Worm (Caenorhabditis elegans) whole organism, L4 larva: ENCODE results near the gene unc-27.

Source experiments
- D1046.2 ChIP-seq: fragments of 200-800 bp; sonication (Bioruptor generic); IDR thresholded peaks from 2 replicates; pipeline ENCODE4 v1.3.6; 2022; ENCODE audit warnings: missing genetic modification characterization, missing compliant biosample characterization
- F26F4.8 ChIP-seq: fragments of 200-800 bp; sonication (Bioruptor generic); conservative IDR thresholded peaks from 2 replicates; pipeline ENCODE4 v1.3.6; 2022; ENCODE audit warnings: missing genetic modification characterization, missing compliant biosample characterization
- F49E8.2 ChIP-seq: sonication (generic microtip); optimal IDR thresholded peaks from 2 replicates; lab custom pipeline; 2016; ENCODE audit warnings: missing compliant biosample characterization, mild to moderate bottlenecking, missing genetic modification characterization, borderline replicate concordance
- R02D3.7 ChIP-seq: fragments of 150-350 bp; sonication (generic microtip); optimal IDR thresholded peaks from 3 replicates; lab custom pipeline; 2014; ENCODE audit warnings: missing biosample characterization, missing genetic modification characterization
- T20F7.1 ChIP-seq: fragments of 200-800 bp; sonication (Bioruptor generic); optimal IDR thresholded peaks from 2 replicates; lab custom pipeline; 2018; ENCODE audit warnings: mild to moderate bottlenecking, missing genetic modification characterization, missing compliant biosample characterization
- Y105C5A.15 ChIP-seq: fragments of 200-800 bp; sonication (Bioruptor generic); IDR thresholded peaks from 2 replicates; pipeline ENCODE4 v1.3.6; 2022; ENCODE audit warnings: missing genetic modification characterization, missing compliant biosample characterization
- Y48G9A.11 ChIP-seq: fragments of 200-800 bp; sonication (Bioruptor generic); IDR thresholded peaks from 2 replicates; pipeline ENCODE4 v1.3.6; 2022; ENCODE audit warnings: missing genetic modification reagents, missing genetic modification characterization, missing compliant biosample characterization
- ZK546.5 ChIP-seq, 2 experiments: sonication (generic microtip); optimal IDR thresholded peaks; 2 replicates each; lab custom pipeline; 2017; ENCODE audit warnings: missing biosample characterization in 2 of 2, missing genetic modification characterization in 2 of 2
- aha-1 ChIP-seq: fragments of 150-350 bp; peaks from one replicate; lab custom pipeline; 2014; ENCODE audit warnings: missing biosample characterization, missing genetic modification characterization
- aly-2 ChIP-seq: sonication (generic microtip); optimal IDR thresholded peaks from 2 replicates; lab custom pipeline; 2018; ENCODE audit warnings: missing biosample characterization, missing genetic modification characterization
- arid-1 ChIP-seq: fragments of 200-800 bp; sonication (Bioruptor generic); conservative IDR thresholded peaks from 2 replicates; pipeline ENCODE4 v1.3.6; 2022; ENCODE audit warnings: missing genetic modification reagents, missing genetic modification characterization, missing compliant biosample characterization
- ceh-32 ChIP-seq: sonication (generic microtip); optimal IDR thresholded peaks from 2 replicates; lab custom pipeline; 2016; ENCODE audit warnings: mild to moderate bottlenecking, missing genetic modification characterization, missing compliant biosample characterization; ENCODE audit not compliant: poor library complexity
- ctbp-1 ChIP-seq: fragments of 200-800 bp; sonication (Bioruptor generic); IDR thresholded peaks from 2 replicates; pipeline ENCODE4 v1.3.6; 2022; ENCODE audit warnings: missing genetic modification reagents, missing genetic modification characterization, missing compliant biosample characterization
- daf-16 ChIP-seq, 3 experiments: sonication (generic microtip); optimal IDR thresholded peaks; 2 replicates each; lab custom pipeline; 2016 to 2017; ENCODE audit warnings: missing genetic modification characterization in 3 of 3, missing genetic modification reagents in 3 of 3, mild to moderate bottlenecking in 2 of 3, missing compliant biosample characterization in 2 of 3, missing biosample characterization in 1 of 3, moderate library complexity in 1 of 3
- daf-19 ChIP-seq: fragments of 200-800 bp; sonication (Bioruptor generic); conservative IDR thresholded peaks from 2 replicates; pipeline ENCODE4 v1.3.6; 2022; ENCODE audit warnings: missing genetic modification characterization, missing compliant biosample characterization
- dmd-6 ChIP-seq: fragments of 200-800 bp; sonication (Bioruptor generic); IDR thresholded peaks from 2 replicates; pipeline ENCODE4 v1.3.6; 2022; ENCODE audit warnings: missing genetic modification reagents, missing genetic modification characterization, missing compliant biosample characterization
- dmd-8 ChIP-seq: fragments of 200-800 bp; sonication (Bioruptor generic); IDR thresholded peaks from 2 replicates; pipeline ENCODE4 v1.3.6; 2022; ENCODE audit warnings: missing genetic modification characterization, missing compliant biosample characterization
- dve-1 ChIP-seq: sonication (generic microtip); optimal IDR thresholded peaks from 2 replicates; lab custom pipeline; 2017; ENCODE audit warnings: antibody characterized with exemption, mild to moderate bottlenecking, missing genetic modification characterization, missing compliant biosample characterization; ENCODE audit not compliant: insufficient read depth
- egl-27 ChIP-seq: sonication (generic microtip); optimal IDR thresholded peaks from 3 replicates; lab custom pipeline; 2017; ENCODE audit warnings: missing biosample characterization, missing genetic modification reagents, missing genetic modification characterization
- egl-43 ChIP-seq: fragments of 200-800 bp; sonication (Bioruptor generic); IDR thresholded peaks from 2 replicates; pipeline ENCODE4 v1.3.6; 2022; ENCODE audit warnings: missing genetic modification reagents, missing genetic modification characterization, missing compliant biosample characterization
- hlh-11 ChIP-seq: fragments of 200-800 bp; sonication (Bioruptor generic); optimal IDR thresholded peaks from 2 replicates; lab custom pipeline; 2018; ENCODE audit warnings: mild to moderate bottlenecking, missing genetic modification characterization, missing compliant biosample characterization
- hlh-30 ChIP-seq: sonication (generic microtip); optimal IDR thresholded peaks from 2 replicates; lab custom pipeline; 2017; ENCODE audit warnings: antibody characterized with exemption, mild to moderate bottlenecking, missing genetic modification characterization, missing compliant biosample characterization; ENCODE audit not compliant: insufficient read depth
- lin-39 ChIP-seq: fragments of 150-350 bp; optimal IDR thresholded peaks from 2 replicates; lab custom pipeline; 2014; ENCODE audit warnings: missing biosample characterization, missing genetic modification reagents, missing genetic modification characterization
- lsy-2 ChIP-seq, 2 experiments: fragments of 150-350 bp in 1 of 2; sonication (generic microtip) in 1 of 2; optimal IDR thresholded peaks; 2 replicates each; lab custom pipeline; 2014 to 2017; ENCODE audit warnings: missing biosample characterization in 2 of 2, missing genetic modification characterization in 2 of 2
- mes-2 ChIP-seq: sonication (generic microtip); optimal IDR thresholded peaks from 2 replicates; lab custom pipeline; 2016; ENCODE audit warnings: missing genotype, mild to moderate bottlenecking, missing genetic modification characterization, missing compliant biosample characterization; ENCODE audit not compliant: poor library complexity, severe bottlenecking
- mxl-2 ChIP-seq: fragments of 200-800 bp; sonication (Bioruptor generic); conservative IDR thresholded peaks from 2 replicates; pipeline ENCODE4 v1.3.6; 2022; ENCODE audit warnings: missing genetic modification reagents, missing genetic modification characterization, missing compliant biosample characterization
- nhr-102 ChIP-seq: sonication (generic microtip); optimal IDR thresholded peaks from 2 replicates; lab custom pipeline; 2016; ENCODE audit warnings: mild to moderate bottlenecking, missing genetic modification characterization, moderate library complexity, missing compliant biosample characterization
- nhr-237 ChIP-seq: sonication (generic microtip); optimal IDR thresholded peaks from 2 replicates; lab custom pipeline; 2017; ENCODE audit warnings: missing biosample characterization, missing genetic modification characterization
- nhr-28 ChIP-seq: fragments of 150-350 bp; optimal IDR thresholded peaks from 2 replicates; lab custom pipeline; 2014; ENCODE audit warnings: missing biosample characterization, missing genetic modification characterization
- nhr-48 ChIP-seq: sonication (generic microtip); optimal IDR thresholded peaks from 2 replicates; lab custom pipeline; 2016; ENCODE audit warnings: mild to moderate bottlenecking, missing genetic modification characterization, missing compliant biosample characterization
- nhr-6 ChIP-seq: fragments of 150-350 bp; optimal IDR thresholded peaks from 2 replicates; lab custom pipeline; 2014; ENCODE audit warnings: missing biosample characterization, missing genetic modification characterization
- php-3 ChIP-seq: fragments of 200-800 bp; sonication (Bioruptor generic); IDR thresholded peaks from 2 replicates; pipeline ENCODE4 v1.3.6; 2022; ENCODE audit warnings: missing genetic modification reagents, missing genetic modification characterization, missing compliant biosample characterization
- pqm-1 ChIP-seq: sonication (generic microtip); optimal IDR thresholded peaks from 2 replicates; lab custom pipeline; 2017; ENCODE audit warnings: missing biosample characterization, missing genetic modification characterization
- saeg-2 ChIP-seq: fragments of 200-800 bp; sonication (Bioruptor generic); IDR thresholded peaks from 2 replicates; pipeline ENCODE4 v1.3.6; 2022; ENCODE audit warnings: missing genetic modification reagents, missing genetic modification characterization, missing compliant biosample characterization
- set-16 ChIP-seq: fragments of 200-800 bp; sonication (Bioruptor generic); IDR thresholded peaks from 2 replicates; pipeline ENCODE4 v1.3.6; 2022; ENCODE audit warnings: missing genetic modification reagents, missing genetic modification characterization, missing compliant biosample characterization
- skn-1 ChIP-seq: fragments of 150-350 bp; optimal IDR thresholded peaks from 2 replicates; lab custom pipeline; 2014; ENCODE audit warnings: missing biosample characterization, missing genetic modification characterization
- snpc-4 ChIP-seq: fragments of 150-350 bp; optimal IDR thresholded peaks from 2 replicates; lab custom pipeline; 2014; ENCODE audit warnings: missing biosample characterization, missing genetic modification characterization
- spr-1 ChIP-seq: sonication (generic microtip); optimal IDR thresholded peaks from 2 replicates; lab custom pipeline; 2016; ENCODE audit warnings: mild to moderate bottlenecking, missing genetic modification characterization, missing compliant biosample characterization
- tag-97 ChIP-seq: fragments of 200-800 bp; sonication (Bioruptor generic); IDR thresholded peaks from 2 replicates; pipeline ENCODE4 v1.3.6; 2022; ENCODE audit warnings: missing genetic modification characterization, missing compliant biosample characterization
- tra-1 ChIP-seq: fragments of 200-800 bp; sonication (Bioruptor generic); IDR thresholded peaks from 2 replicates; pipeline ENCODE4 v1.3.6; 2022; ENCODE audit warnings: missing genetic modification reagents, missing genetic modification characterization, missing compliant biosample characterization
- unc-62 ChIP-seq, 3 experiments: fragments of 150-350 bp in 1 of 3; sonication (generic microtip); optimal IDR thresholded peaks in 2 of 3; peaks in 1 of 3; 1 replicate in 1 of 3; 2 replicates in 2 of 3; lab custom pipeline; 2014 to 2017; ENCODE audit warnings: missing biosample characterization in 3 of 3, missing genetic modification characterization in 3 of 3, missing genetic modification reagents in 3 of 3, missing genotype in 1 of 3
- vab-7 ChIP-seq: fragments of 200-800 bp; sonication (Bioruptor generic); IDR thresholded peaks from 2 replicates; pipeline ENCODE4 v1.3.6; 2022; ENCODE audit warnings: missing genetic modification reagents, missing genetic modification characterization, missing compliant biosample characterization
- zip-11 ChIP-seq: fragments of 200-800 bp; sonication (Bioruptor generic); IDR thresholded peaks from 2 replicates; pipeline ENCODE4 v1.3.6; 2022; ENCODE audit warnings: missing genetic modification characterization, missing compliant biosample characterization
- ztf-7 ChIP-seq: fragments of 150-350 bp; optimal IDR thresholded peaks from 2 replicates; lab custom pipeline; 2014; ENCODE audit warnings: missing biosample characterization, missing genetic modification characterization

unc-27 gene

ce11 chrX:8810908-8811307 lies 21.7 kb downstream of the unc-27 start, which contains the start of gene R04E5.9 (continued):
- TF ChIP-seq T20F7.1 (GFP tag; lab: Kevin White, UChicago) (peak; percentile 72), skn-1 (tag; lab: Kevin White, UChicago) (no peak), tag-97 (GFP tag; lab: Robert Waterston, UW) (no peak), mxl-2 (0 out of 2 replicates have a peak, but pooled peaks have one; percentile 32), daf-19 (GFP tag; lab: Robert Waterston, UW) (no peak), D1046.2 (GFP tag; lab: Robert Waterston, UW) (peak; percentile 65; the same call in 1 of the 2 replicates), zip-11 (GFP tag; lab: Robert Waterston, UW) (no peak), nhr-237 (tag; lab: Kevin White, UChicago) (no peak), F26F4.8 (GFP tag; lab: Robert Waterston, UW) (no peak), dve-1 (tag; lab: Kevin White, UChicago) (peak; percentile 93), nhr-6 (tag; lab: Kevin White, UChicago) (peak; percentile 5), ctbp-1 (GFP tag; lab: Robert Waterston, UW) (peak; percentile 80), egl-27 (no peak), aly-2 (tag; lab: Kevin White, UChicago) (no peak), nhr-48 (tag; lab: Kevin White, UChicago) (peak; percentile 81), unc-62 (GFP tag; optimal IDR thresholded peaks at IDR 0.05 in 1 of 2; lab: Kevin White, UChicago) (peak in 1 of 2 experiments; percentile 99), unc-62 (tag; optimal IDR thresholded peaks at IDR 0.05; lab: Kevin White, UChicago) (no peak), aha-1 (tag; lab: Kevin White, UChicago) (peak; percentile 100), arid-1 (GFP tag; lab: Robert Waterston, UW) (peak; percentile 74)

DNA sequence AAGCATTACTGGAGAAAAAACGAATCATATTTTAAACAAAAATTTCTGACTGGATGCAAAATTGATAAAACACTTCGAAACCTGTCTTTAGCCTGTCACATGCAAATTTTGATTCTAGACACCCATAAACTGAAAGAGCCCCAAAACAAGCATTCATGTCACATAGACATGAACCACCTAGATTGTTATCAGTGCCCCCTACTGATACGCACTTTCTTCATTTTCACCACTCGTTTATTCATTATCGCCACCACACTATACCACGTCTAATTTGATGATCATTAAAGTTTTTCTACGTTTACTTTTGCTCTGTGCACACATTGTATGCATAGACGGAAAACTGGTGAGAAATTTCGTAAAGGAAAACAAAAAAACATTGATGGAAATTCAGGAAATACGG lies 22.7 kb downstream of the unc-27 start, which contains the start of gene cnnm-2:
TSS of gene cnnm-2 (plus strand) at position 190 of the 400 bp plus-strand sequence.
- TF ChIP-seq mes-2 (tag; lab: Kevin White, UChicago) = peak; percentile 33
- peak; percentile 15 for TF ChIP-seq hlh-30
- TF ChIP-seq tra-1 (GFP tag; lab: Robert Waterston, UW) = peak; percentile 68; the same call in 1 of the 2 replicates
- TF ChIP-seq dve-1 (tag; lab: Kevin White, UChicago) = peak; percentile 78
- peak; percentile 75 for TF ChIP-seq dmd-6
- peak; percentile 69; the same call in 1 of the 2 replicates for TF ChIP-seq php-3 (GFP tag; lab: Robert Waterston, UW)
- peak; percentile 68 for TF ChIP-seq hlh-11 (tag; lab: Kevin White, UChicago)
- no peak for TF ChIP-seq ZK546.5 (tag; optimal IDR thresholded peaks at IDR 0.05; lab: Kevin White, UChicago)
- TF ChIP-seq daf-16 (GFP tag; optimal IDR thresholded peaks at IDR 0.05; lab: Kevin White, UChicago) = no peak
- TF ChIP-seq daf-16 (tag; optimal IDR thresholded peaks at IDR 0.05; lab: Kevin White, UChicago) = peak; percentile 82
- no peak for TF ChIP-seq snpc-4 (tag; lab: Kevin White, UChicago)
- no peak for TF ChIP-seq tag-97 (GFP tag; lab: Robert Waterston, UW)
- TF ChIP-seq pqm-1 (tag; lab: Kevin White, UChicago) = peak; percentile 90
- TF ChIP-seq nhr-28 (tag; lab: Kevin White, UChicago) = peak; percentile 70
- peak; percentile 44 for TF ChIP-seq nhr-48 (tag; lab: Kevin White, UChicago)

DNA sequence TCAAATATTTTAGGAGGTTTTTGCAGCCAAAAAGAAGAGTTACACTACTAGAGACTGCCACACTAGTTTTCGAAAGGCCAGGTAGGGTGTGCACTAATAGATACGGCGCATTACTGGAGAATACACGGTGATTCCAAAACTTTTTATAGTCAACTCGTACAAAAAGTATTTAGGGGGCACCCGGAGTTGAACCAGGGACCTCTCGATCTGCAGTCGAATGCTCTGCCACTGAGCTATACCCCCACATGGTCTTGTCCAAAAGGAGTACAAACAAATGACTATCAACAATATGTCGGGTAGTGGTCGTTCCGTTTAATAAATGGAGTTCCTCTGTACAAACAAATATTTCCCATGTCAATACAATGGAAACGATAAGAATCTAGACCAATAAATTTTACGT lies 28.7 kb downstream of the unc-27 start:
- no peak for TF ChIP-seq ztf-7 (tag; lab: Kevin White, UChicago)
- no peak for TF ChIP-seq spr-1 (tag; lab: Kevin White, UChicago)
- no peak for TF ChIP-seq zip-11 (GFP tag; lab: Robert Waterston, UW)
- no peak for TF ChIP-seq lsy-2 (tag; optimal IDR thresholded peaks at IDR 0.05; lab: Kevin White, UChicago)
- peak; percentile 78 for TF ChIP-seq egl-43
- TF ChIP-seq vab-7 (GFP tag; lab: Robert Waterston, UW) = peak; percentile 61; the same call in 1 of the 2 replicates
- TF ChIP-seq dmd-8 = peak; percentile 72; the same call in 1 of the 2 replicates
- TF ChIP-seq arid-1 (GFP tag; lab: Robert Waterston, UW) = peak; percentile 71; the same call in 1 of the 2 replicates
- TF ChIP-seq R02D3.7 = no peak
- TF ChIP-seq nhr-102 = no peak
- TF ChIP-seq lin-39 (tag; lab: Kevin White, UChicago) = no peak
- peak; percentile 57 for TF ChIP-seq dve-1 (tag; lab: Kevin White, UChicago)
- TF ChIP-seq F49E8.2 (tag; lab: Kevin White, UChicago) = no peak
- TF ChIP-seq T20F7.1 (GFP tag; lab: Kevin White, UChicago) = no peak
- no peak for TF ChIP-seq aha-1 (tag; lab: Kevin White, UChicago)
- no peak for TF ChIP-seq egl-27
- no peak for TF ChIP-seq saeg-2 (GFP tag; lab: Robert Waterston, UW)
- TF ChIP-seq nhr-6 (tag; lab: Kevin White, UChicago) = peak; percentile 6
- TF ChIP-seq Y48G9A.11 (GFP tag; lab: Robert Waterston, UW) = 0 out of 2 replicates have a peak, but pooled peaks have one; percentile 11
- TF ChIP-seq set-16 (GFP tag; lab: Robert Waterston, UW) = no peak
- peak; percentile 81; the same call in 1 of the 2 replicates for TF ChIP-seq Y105C5A.15
- TF ChIP-seq ceh-32 (tag; lab: Kevin White, UChicago) = no peak
- TF ChIP-seq F26F4.8 (GFP tag; lab: Robert Waterston, UW) = no peak
- peak; percentile 23 for TF ChIP-seq nhr-28 (tag; lab: Kevin White, UChicago)
